Fruit fly (Drosophila melanogaster): ENCODE results near the gene CG44085.

The CG44085 gene

DNA sequence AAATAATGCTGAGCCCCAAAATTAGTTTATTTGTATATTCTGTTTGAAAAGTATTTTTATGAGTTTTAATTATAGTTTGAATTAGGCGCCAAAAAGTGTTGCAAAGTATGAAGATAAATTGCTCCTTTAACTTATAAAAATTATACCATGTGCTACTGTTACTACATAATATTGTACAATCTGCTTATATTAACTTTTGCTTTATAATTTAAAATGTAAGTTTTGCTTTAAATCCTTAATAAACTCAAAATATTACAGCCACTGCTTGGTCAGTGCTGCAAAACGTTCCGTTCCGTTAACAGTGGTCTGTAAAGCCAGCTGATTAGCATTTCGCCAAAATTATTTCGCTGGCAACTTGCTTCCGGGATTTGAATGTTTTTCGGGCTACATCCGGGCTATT is 28.9 kb downstream of the CG44085 start, which contains the start of gene CG31729 (continued):
- TF ChIP-seq gce (GFP tag; IDR thresholded peaks at IDR 0.05) (no peak), MBD-R2 (GFP tag; IDR thresholded peaks at IDR 0.05) (0 out of 2 replicates have a peak, but pooled peaks have one; percentile 38), CG10274 (GFP tag; optimal IDR thresholded peaks at IDR 0.05) (no peak), nerfin-1 (tag; optimal IDR thresholded peaks at IDR 0.05) (no peak), cg (GFP tag; optimal IDR thresholded peaks at IDR 0.05) (no peak), seq (GFP tag; IDR thresholded peaks at IDR 0.05) (no peak), Atf-2 (GFP tag; optimal IDR thresholded peaks at IDR 0.05) (no peak), ab (GFP tag; optimal IDR thresholded peaks at IDR 0.05) (no peak), CG6654 (GFP tag; optimal IDR thresholded peaks at IDR 0.05) (no peak), CG7987 (GFP tag; optimal IDR thresholded peaks at IDR 0.05) (no peak), Adf1 (GFP tag; IDR thresholded peaks at IDR 0.05) (no peak), CG2120 (GFP tag; optimal IDR thresholded peaks at IDR 0.05) (peak; percentile 27), Dp (GFP tag; optimal IDR thresholded peaks at IDR 0.05) (peak; percentile 83), Eip74EF (GFP tag; optimal IDR thresholded peaks at IDR 0.05) (no peak), CG4282 (GFP tag; optimal IDR thresholded peaks at IDR 0.05) (no peak), nau (GFP tag; optimal IDR thresholded peaks at IDR 0.05) (no peak), Fer1 (GFP tag; optimal IDR thresholded peaks at IDR 0.05) (no peak), CG6813 (GFP tag; optimal IDR thresholded peaks at IDR 0.05) (no peak), Nf-YC (tag; optimal IDR thresholded peaks at IDR 0.05) (no peak), CG4424 (GFP tag; optimal IDR thresholded peaks at IDR 0.05) (peak; percentile 28), sens (GFP tag) (peak; percentile 85), tin (GFP tag; optimal IDR thresholded peaks at IDR 0.05) (no peak), ewg (GFP tag; optimal IDR thresholded peaks at IDR 0.05) (no peak), ERR (GFP tag; optimal IDR thresholded peaks at IDR 0.05) (no peak), CG6791 (GFP tag; IDR thresholded peaks at IDR 0.05; ENCODE audit: partially characterized antibody) (no peak), CG3065 (GFP tag; optimal IDR thresholded peaks at IDR 0.05) (no peak), D (optimal IDR thresholded peaks at IDR 0.05) (no peak), D (GFP tag; optimal IDR thresholded peaks at IDR 0.05) (no peak), jumu (GFP tag; optimal IDR thresholded peaks at IDR 0.05) (no peak), pum (GFP tag; optimal IDR thresholded peaks at IDR 0.05) (no peak), kay (GFP tag; optimal IDR thresholded peaks at IDR 0.05) (no peak), amos (GFP tag; IDR thresholded peaks at IDR 0.05; ENCODE audit: partially characterized antibody) (no peak), ken (GFP tag; IDR thresholded peaks at IDR 0.05) (no peak), row (GFP tag; IDR thresholded peaks at IDR 0.05) (no peak), pnt (GFP tag; optimal IDR thresholded peaks at IDR 0.05) (no peak), Ptx1 (GFP tag; IDR thresholded peaks at IDR 0.05) (no peak), dysf (GFP tag; IDR thresholded peaks at IDR 0.05) (no peak), CG2889 (GFP tag; IDR thresholded peaks at IDR 0.05) (no peak), CG10979 (tag; optimal IDR thresholded peaks at IDR 0.05) (no peak), CG2116 (GFP tag; optimal IDR thresholded peaks at IDR 0.05) (no peak), eyg (GFP tag; optimal IDR thresholded peaks at IDR 0.05) (no peak), Lim3 (GFP tag; IDR thresholded peaks at IDR 0.05) (no peak), CG30431 (GFP tag; optimal IDR thresholded peaks at IDR 0.05) (no peak), zen (tag; optimal IDR thresholded peaks at IDR 0.05) (no peak), Six4 (GFP tag; optimal IDR thresholded peaks at IDR 0.05) (peak; percentile 6), CG12155 (GFP tag; optimal IDR thresholded peaks at IDR 0.05) (peak; percentile 3), Ada2b (GFP tag; IDR thresholded peaks at IDR 0.05) (no peak), Ets65A (GFP tag) (no peak), fd3F (GFP tag; optimal IDR thresholded peaks at IDR 0.05) (no peak), CG7963 (GFP tag; IDR thresholded peaks at IDR 0.05; ENCODE audit: partially characterized antibody) (no peak), so (GFP tag; IDR thresholded peaks at IDR 0.05) (no peak), fu2 (GFP tag; optimal IDR thresholded peaks at IDR 0.05) (no peak), Myb (GFP tag; optimal IDR thresholded peaks at IDR 0.05) (no peak)

All from whole organism, embryonic.